Worm (Caenorhabditis elegans): ENCODE measurements around the gene lipl-8.

Gene lipl-8

ce11 chrV:14696604-14697307 is 51.8 kb downstream of the lipl-8 start, which contains the start of gene unc-112 (continued):
- TF ChIP-seq zim-3 (tag; optimal IDR thresholded peaks at IDR 0.05) (no peak), hlh-26 (GFP tag; conservative IDR thresholded peaks at IDR 0.05) (no peak), mxl-1 (tag; optimal IDR thresholded peaks at IDR 0.05) (no peak), lin-26 (GFP tag; IDR thresholded peaks at IDR 0.05) (no peak), D2030.7 (GFP tag; IDR thresholded peaks at IDR 0.05) (no peak), nfya-1 (tag; optimal IDR thresholded peaks at IDR 0.05; ENCODE audit: borderline replicate concordance, insufficient read depth) (no peak), F22D6.2 (tag; optimal IDR thresholded peaks at IDR 0.05) (no peak), hlh-12 (tag; optimal IDR thresholded peaks at IDR 0.05) (no peak), aptf-2 (GFP tag; conservative IDR thresholded peaks at IDR 0.05) (no peak), attf-5 (GFP tag; optimal IDR thresholded peaks at IDR 0.05) (peak; percentile 80), ceh-58 (GFP tag; IDR thresholded peaks at IDR 0.05) (no peak), repo-1 (tag; optimal IDR thresholded peaks at IDR 0.05) (no peak), nhr-27 (tag; optimal IDR thresholded peaks at IDR 0.05) (no peak), aptf-3 (GFP tag; IDR thresholded peaks at IDR 0.05) (no peak), ZK185.1 (tag; optimal IDR thresholded peaks at IDR 0.05; ENCODE audit: poor library complexity, severe bottlenecking) (no peak), ceh-91 (GFP tag; IDR thresholded peaks at IDR 0.05) (no peak), K11D2.4 (GFP tag; IDR thresholded peaks at IDR 0.05) (0 out of 2 replicates have a peak, but pooled peaks have one; percentile 26), B0336.3 (GFP tag; IDR thresholded peaks at IDR 0.05) (peak; percentile 61; the same call in 1 of the 2 replicates), nhr-179 (tag; optimal IDR thresholded peaks at IDR 0.05) (no peak), ztf-6 (GFP tag; IDR thresholded peaks at IDR 0.05) (no peak), lag-1 (GFP tag; IDR thresholded peaks at IDR 0.05) (no peak), mel-28 (tag; optimal IDR thresholded peaks at IDR 0.05; ENCODE audit: borderline replicate concordance) (no peak), F55B11.4 (tag; optimal IDR thresholded peaks at IDR 0.05; ENCODE audit: borderline replicate concordance, insufficient read depth) (no peak), Y67H2A.10 (GFP tag; conservative IDR thresholded peaks at IDR 0.05) (no peak), lir-1 (GFP tag; conservative IDR thresholded peaks at IDR 0.05) (no peak), rpc-1 (optimal IDR thresholded peaks at IDR 0.05) (no peak), rpc-1 (tag; optimal IDR thresholded peaks at IDR 0.05) (no peak), let-526 (GFP tag; IDR thresholded peaks at IDR 0.05) (0 out of 2 replicates have a peak, but pooled peaks have one; percentile 39), dpl-1 (GFP tag; optimal IDR thresholded peaks at IDR 0.05) (no peak), tbp1 (GFP tag; optimal IDR thresholded peaks at IDR 0.05) (peak; percentile 32), T26A5.8 (tag; optimal IDR thresholded peaks at IDR 0.05) (no peak), nhr-80 (tag; optimal IDR thresholded peaks at IDR 0.05) (peak; percentile 96), F23B12.7 (tag; optimal IDR thresholded peaks at IDR 0.05; ENCODE audit: insufficient read depth) (peak; percentile 81), F57C9.4 (tag; optimal IDR thresholded peaks at IDR 0.05) (no peak), nfyb-1 (GFP tag; IDR thresholded peaks at IDR 0.05) (0 out of 2 replicates have a peak, but pooled peaks have one; percentile 53), ztf-18 (tag; optimal IDR thresholded peaks at IDR 0.05) (peak; percentile 48), lsl-1 (GFP tag; optimal IDR thresholded peaks at IDR 0.05) (no peak), atf-7 (tag; optimal IDR thresholded peaks at IDR 0.05) (no peak), B0019.2 (GFP tag; conservative IDR thresholded peaks at IDR 0.05) (no peak), nhr-120 (GFP tag; IDR thresholded peaks at IDR 0.05) (no peak), madf-8 (GFP tag; conservative IDR thresholded peaks at IDR 0.05) (no peak), Y95B8A.8 (GFP tag; IDR thresholded peaks at IDR 0.05) (no peak), rec-8 (tag; optimal IDR thresholded peaks at IDR 0.05) (no peak), ztf-3 (GFP tag; optimal IDR thresholded peaks at IDR 0.05) (no peak), pbrm-1 (GFP tag; IDR thresholded peaks at IDR 0.05) (0 out of 2 replicates have a peak, but pooled peaks have one; percentile 24), hmg-1.2 (GFP tag; IDR thresholded peaks at IDR 0.05) (peak; percentile 86), madf-3 (GFP tag; IDR thresholded peaks at IDR 0.05) (0 out of 2 replicates have a peak, but pooled peaks have one; percentile 12), snpc-1.3 (tag; optimal IDR thresholded peaks at IDR 0.05; ENCODE audit: insufficient read depth) (no peak)
